Worm (Caenorhabditis elegans): ENCODE data around the gene Y46G5A.39.

DNA sequence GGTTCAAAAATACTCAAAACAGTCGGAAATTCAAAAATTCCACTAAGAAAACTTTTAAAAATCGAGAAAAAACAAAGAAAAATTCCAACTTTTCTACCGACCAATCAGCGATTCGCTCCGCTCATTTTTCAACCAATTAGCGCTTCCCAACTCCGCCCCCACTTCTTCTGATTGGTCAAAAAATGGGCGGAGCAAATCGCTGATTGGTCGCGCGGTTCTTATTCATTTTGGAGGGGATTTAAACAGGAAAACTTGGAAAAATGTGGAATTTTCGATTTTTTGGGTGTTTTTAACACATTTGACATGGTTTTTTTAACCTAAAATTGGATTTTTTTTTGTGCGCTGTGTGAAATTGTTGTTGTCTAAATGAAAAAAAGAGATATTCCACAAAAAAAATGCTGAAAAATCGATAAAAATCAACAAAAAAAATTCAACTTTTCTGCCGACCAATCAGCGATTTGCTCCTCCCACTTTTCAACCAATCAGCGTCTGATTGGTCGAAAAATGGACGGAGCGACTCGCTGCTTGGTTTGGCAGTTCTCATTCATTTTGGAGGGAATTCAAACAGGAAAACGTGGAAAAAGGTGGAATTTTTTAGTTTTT lies 30.8 kb downstream of the Y46G5A.39 start:
- TF ChIP-seq ama-1 (optimal IDR thresholded peaks at IDR 0.05) (no peak), sea-1 (GFP tag; conservative IDR thresholded peaks at IDR 0.05) (no peak), tbx-37 (GFP tag; conservative IDR thresholded peaks at IDR 0.05) (no peak), flt-1 (GFP tag; IDR thresholded peaks at IDR 0.05) (no peak), ceh-13 (GFP tag; optimal IDR thresholded peaks at IDR 0.05) (no peak), tbx-11 (GFP tag; IDR thresholded peaks at IDR 0.05) (no peak), scrt-1 (GFP tag; IDR thresholded peaks at IDR 0.05) (no peak), hnd-1 (tag; optimal IDR thresholded peaks at IDR 0.05) (no peak)
